Fruit fly (Drosophila melanogaster): ENCODE data around the gene rept.

rept gene

dm6 chr3L:19288395-19288969 lies 33.3 kb downstream of the rept start:
- TF ChIP-seq CG8478 (optimal IDR thresholded peaks at IDR 0.05) (no peak), CTCF (optimal IDR thresholded peaks at IDR 0.05) (no peak)

dm6 chr3L:19289411-19289810 lies 34.3 kb downstream of the rept start:
- TF ChIP-seq CG8478 (optimal IDR thresholded peaks at IDR 0.05) (no peak), CTCF (optimal IDR thresholded peaks at IDR 0.05) (no peak)

dm6 chr3L:19291465-19292413 lies 36.6 kb downstream of the rept start:
- TF ChIP-seq CTCF (optimal IDR thresholded peaks at IDR 0.05) (no peak), CG8478 (optimal IDR thresholded peaks at IDR 0.05) (no peak)

- TF ChIP-seq CG8478 (optimal IDR thresholded peaks at IDR 0.05), result no peak
These were observed 37.5 kb downstream of the rept start, which contains the start of gene Gbs-76A for dm6 chr3L:19292440-19293175. TSS of gene Gbs-76A (minus strand) at chr3L:19292766.

dm6 chr3L:19293178-19293741 lies 38.1 kb downstream of the rept start:
- TF ChIP-seq CTCF (optimal IDR thresholded peaks at IDR 0.05), result no peak
- TF ChIP-seq CG8478 (optimal IDR thresholded peaks at IDR 0.05), result no peak

- TF ChIP-seq CG8478 (optimal IDR thresholded peaks at IDR 0.05) (no peak), CTCF (optimal IDR thresholded peaks at IDR 0.05) (peak; percentile 92 to 93)
These were observed 39.1 kb downstream of the rept start, which contains the start of gene fal for dm6 chr3L:19294235-19294612. TSS of gene fal (plus strand) at chr3L:19294564.

dm6 chr3L:19294613-19295299 lies 39.6 kb downstream of the rept start:
- no peak for TF ChIP-seq CTCF (optimal IDR thresholded peaks at IDR 0.05)
- no peak for TF ChIP-seq CG8478 (optimal IDR thresholded peaks at IDR 0.05)

Measured in S2 (cell line).